ENCODE assay signal across 3 worm cellular contexts in the genomic region with DNA sequence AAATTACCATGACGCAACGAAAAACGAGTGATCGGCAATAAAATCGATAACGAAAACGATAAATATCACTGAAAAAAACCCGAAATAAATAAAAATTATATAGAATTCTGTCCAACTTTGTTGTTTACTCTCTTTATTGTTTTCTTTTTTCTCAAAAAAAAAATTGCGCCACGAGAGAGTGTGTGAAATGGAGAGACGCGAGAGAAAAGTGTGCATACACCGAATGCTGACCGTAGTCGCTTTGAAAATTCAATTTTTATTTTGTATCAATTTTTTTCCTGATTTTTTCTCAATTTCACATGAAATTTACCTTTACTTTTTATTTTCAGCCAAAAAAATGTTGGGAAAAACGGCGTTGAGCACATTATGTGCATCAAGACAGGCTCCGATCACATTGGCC.
A peak's percentile ranks its signal among the peaks of the same experiment; 100 is the strongest.
TF ChIP-seq lines count a peak whose summit lies in the region.

Gene M01F1.4 (minus strand): TSS at position 126 of the 400 bp plus-strand sequence.
Gene mrpl-35 (plus strand): TSS at position 330 of the 400 bp plus-strand sequence.

TF ChIP-seq in whole organism, L1 larva, 84 proteins besides CTCF, POLR2A, EP300 and RAD21 (continued from another document):
- TF ChIP-seq lsy-2 (tag; optimal IDR thresholded peaks at IDR 0.05; lab: Kevin White, UChicago) (peak; percentile 95 to 98), C16A3.4 (tag; optimal IDR thresholded peaks at IDR 0.05; lab: Kevin White, UChicago) (peak; percentile 3), mep-1 (tag; optimal IDR thresholded peaks at IDR 0.05; lab: Kevin White, UChicago) (peak; percentile 93), nhr-20 (tag; optimal IDR thresholded peaks at IDR 0.05; lab: Kevin White, UChicago) (peak; percentile 57), sox-4 (tag; optimal IDR thresholded peaks at IDR 0.05; lab: Kevin White, UChicago) (no peak), dpl-1 (GFP tag; optimal IDR thresholded peaks at IDR 0.05; lab: Kevin White, UChicago) (peak; percentile 34 to 78 (median 61)), Y116A8C.19 (tag; optimal IDR thresholded peaks at IDR 0.05; lab: Kevin White, UChicago; ENCODE audit: borderline replicate concordance) (no peak), mdl-1 (tag; optimal IDR thresholded peaks at IDR 0.05; lab: Kevin White, UChicago) (peak in 1 of 2 experiments; percentile 2), mab-9 (GFP tag; IDR thresholded peaks at IDR 0.05; lab: Robert Waterston, UW) (no peak), fkh-4 (tag; optimal IDR thresholded peaks at IDR 0.05; lab: Kevin White, UChicago; ENCODE audit: borderline replicate concordance) (no peak), unc-62 (GFP tag; optimal IDR thresholded peaks at IDR 0.05; lab: Kevin White, UChicago) (no peak), snpc-4 (tag; optimal IDR thresholded peaks at IDR 0.05; lab: Kevin White, UChicago) (peak; percentile 52), pag-3 (tag; optimal IDR thresholded peaks at IDR 0.05; lab: Kevin White, UChicago; ENCODE audit: borderline replicate concordance, insufficient read depth) (no peak), nhr-71 (tag; optimal IDR thresholded peaks at IDR 0.05; lab: Kevin White, UChicago) (peak; percentile 65), efl-1 (optimal IDR thresholded peaks at IDR 0.05; lab: Kevin White, UChicago) (peak; percentile 54 to 57), efl-1 (GFP tag; optimal IDR thresholded peaks at IDR 0.05 in 1 of 2; lab: Kevin White, UChicago) (peak; percentile 76 to 94), blmp-1 (tag; optimal IDR thresholded peaks at IDR 0.05; lab: Kevin White, UChicago) (peak; percentile 67), vab-15 (tag; optimal IDR thresholded peaks at IDR 0.05; lab: Kevin White, UChicago) (no peak), lin-35 (GFP tag; optimal IDR thresholded peaks at IDR 0.05; lab: Kevin White, UChicago) (peak; percentile 61 to 70), snu-23 (GFP tag; optimal IDR thresholded peaks at IDR 0.05; lab: Kevin White, UChicago) (peak; percentile 69), elt-3 (tag; optimal IDR thresholded peaks at IDR 0.05; lab: Kevin White, UChicago) (peak in 1 of 6 experiments; percentile 63), tbx-2 (tag; optimal IDR thresholded peaks at IDR 0.05; lab: Kevin White, UChicago) (peak; percentile 23), fkh-8 (tag; optimal IDR thresholded peaks at IDR 0.05; lab: Kevin White, UChicago) (peak; percentile 4), unc-130 (tag; optimal IDR thresholded peaks at IDR 0.05; lab: Kevin White, UChicago) (peak; percentile 26), nhr-90 (tag; optimal IDR thresholded peaks at IDR 0.05; lab: Kevin White, UChicago; ENCODE audit: poor library complexity) (peak; percentile 4), lin-14 (GFP tag; optimal IDR thresholded peaks at IDR 0.05; lab: Kevin White, UChicago) (peak; percentile 72), rnt-1 (tag; optimal IDR thresholded peaks at IDR 0.05; lab: Kevin White, UChicago) (peak; percentile 38), C04F5.9 (tag; optimal IDR thresholded peaks at IDR 0.05; lab: Kevin White, UChicago) (peak; percentile 8)
TF ChIP-seq in whole organism, L1 larva: peak in this region for 26.

TF ChIP-seq in whole organism, L2 larva, 48 proteins besides CTCF, POLR2A, EP300 and RAD21 (continued from another document):
- TF ChIP-seq elt-3 (tag; optimal IDR thresholded peaks at IDR 0.05; lab: Kevin White, UChicago) (no peak), nhr-77 (tag; optimal IDR thresholded peaks at IDR 0.05; lab: Kevin White, UChicago) (no peak), nhr-11 (tag; optimal IDR thresholded peaks at IDR 0.05; lab: Kevin White, UChicago) (no peak), unc-39 (tag; optimal IDR thresholded peaks at IDR 0.05; lab: Kevin White, UChicago) (no peak), sma-9 (GFP tag; optimal IDR thresholded peaks at IDR 0.05; lab: Kevin White, UChicago) (peak; percentile 4), sma-9 (tag; optimal IDR thresholded peaks at IDR 0.05; lab: Kevin White, UChicago) (no peak), mab-5 (tag; optimal IDR thresholded peaks at IDR 0.05; lab: Kevin White, UChicago) (no peak), nhr-12 (tag; optimal IDR thresholded peaks at IDR 0.05; lab: Kevin White, UChicago) (no peak), C34F6.9 (tag; optimal IDR thresholded peaks at IDR 0.05; lab: Kevin White, UChicago) (peak; percentile 89), lin-11 (tag; optimal IDR thresholded peaks at IDR 0.05; lab: Kevin White, UChicago) (no peak), dmd-4 (tag; optimal IDR thresholded peaks at IDR 0.05; lab: Kevin White, UChicago) (no peak), unc-55 (GFP tag; optimal IDR thresholded peaks at IDR 0.05; lab: Kevin White, UChicago) (peak; percentile 66), alr-1 (tag; optimal IDR thresholded peaks at IDR 0.05; lab: Kevin White, UChicago) (no peak), lin-13 (GFP tag; optimal IDR thresholded peaks at IDR 0.05; lab: Kevin White, UChicago) (peak; percentile 49), elt-1 (tag; optimal IDR thresholded peaks at IDR 0.05; lab: Kevin White, UChicago) (no peak), nhr-6 (tag; optimal IDR thresholded peaks at IDR 0.05; lab: Kevin White, UChicago) (no peak), blmp-1 (tag; optimal IDR thresholded peaks at IDR 0.05; lab: Kevin White, UChicago; ENCODE audit: insufficient read depth) (no peak), nhr-21 (tag; optimal IDR thresholded peaks at IDR 0.05; lab: Kevin White, UChicago) (no peak), ceh-82 (tag; optimal IDR thresholded peaks at IDR 0.05; lab: Kevin White, UChicago) (no peak), ceh-16 (tag; optimal IDR thresholded peaks at IDR 0.05; lab: Kevin White, UChicago) (no peak), zag-1 (tag; optimal IDR thresholded peaks at IDR 0.05; lab: Kevin White, UChicago) (no peak), snpc-4 (tag; optimal IDR thresholded peaks at IDR 0.05; lab: Kevin White, UChicago) (no peak), fos-1 (tag; optimal IDR thresholded peaks at IDR 0.05; lab: Kevin White, UChicago) (peak; percentile 34), R02D3.7 (tag; optimal IDR thresholded peaks at IDR 0.05; lab: Kevin White, UChicago) (no peak), mdl-1 (tag; optimal IDR thresholded peaks at IDR 0.05; lab: Kevin White, UChicago) (no peak), Y55F3AM.14 (GFP tag; optimal IDR thresholded peaks at IDR 0.05; lab: Kevin White, UChicago) (no peak), nhr-10 (tag; optimal IDR thresholded peaks at IDR 0.05; lab: Kevin White, UChicago) (no peak), ama-1 (optimal IDR thresholded peaks at IDR 0.05; lab: Kevin White, UChicago) (no peak), unc-62 (GFP tag; optimal IDR thresholded peaks at IDR 0.05; lab: Kevin White, UChicago) (no peak), skn-1 (tag; optimal IDR thresholded peaks at IDR 0.05; lab: Kevin White, UChicago) (no peak), crh-2 (tag; optimal IDR thresholded peaks at IDR 0.05; lab: Kevin White, UChicago) (peak; percentile 56), peb-1 (tag; optimal IDR thresholded peaks at IDR 0.05; lab: Kevin White, UChicago) (no peak), nhr-237 (tag; optimal IDR thresholded peaks at IDR 0.05; lab: Kevin White, UChicago) (no peak), ztf-4 (tag; optimal IDR thresholded peaks at IDR 0.05; lab: Kevin White, UChicago) (no peak), mbf-1 (tag; optimal IDR thresholded peaks at IDR 0.05; lab: Kevin White, UChicago) (no peak), ztf-11 (tag; optimal IDR thresholded peaks at IDR 0.05; lab: Kevin White, UChicago) (no peak)
TF ChIP-seq in whole organism, L2 larva: peak in this region for 10.

TF ChIP-seq in whole organism, L4 larva, 104 proteins besides CTCF, POLR2A, EP300 and RAD21 (continued from another document):
- TF ChIP-seq dve-1 (tag; optimal IDR thresholded peaks at IDR 0.05; lab: Kevin White, UChicago; ENCODE audit: insufficient read depth): peak; percentile 57
- TF ChIP-seq zip-2 (tag; optimal IDR thresholded peaks at IDR 0.05; lab: Kevin White, UChicago): no peak
- TF ChIP-seq ceh-20 (GFP tag; IDR thresholded peaks at IDR 0.05; lab: Robert Waterston, UW): no peak
- TF ChIP-seq mep-1 (tag; optimal IDR thresholded peaks at IDR 0.05; lab: Kevin White, UChicago): peak; percentile 46
- TF ChIP-seq hlh-30 (tag; optimal IDR thresholded peaks at IDR 0.05; lab: Kevin White, UChicago; ENCODE audit: insufficient read depth): peak; percentile 36
- TF ChIP-seq dpl-1 (GFP tag; optimal IDR thresholded peaks at IDR 0.05; lab: Kevin White, UChicago): peak; percentile 64
- TF ChIP-seq lin-38 (GFP tag; IDR thresholded peaks at IDR 0.05; lab: Robert Waterston, UW): peak; percentile 57
- TF ChIP-seq unc-130 (GFP tag; optimal IDR thresholded peaks at IDR 0.05; lab: Kevin White, UChicago): peak; percentile 66
- TF ChIP-seq mes-2 (tag; optimal IDR thresholded peaks at IDR 0.05; lab: Kevin White, UChicago; ENCODE audit: poor library complexity, severe bottlenecking): peak; percentile 72
